Fruit fly (Drosophila melanogaster): ENCODE results near the gene CG8149.

Gene CG8149

DNA sequence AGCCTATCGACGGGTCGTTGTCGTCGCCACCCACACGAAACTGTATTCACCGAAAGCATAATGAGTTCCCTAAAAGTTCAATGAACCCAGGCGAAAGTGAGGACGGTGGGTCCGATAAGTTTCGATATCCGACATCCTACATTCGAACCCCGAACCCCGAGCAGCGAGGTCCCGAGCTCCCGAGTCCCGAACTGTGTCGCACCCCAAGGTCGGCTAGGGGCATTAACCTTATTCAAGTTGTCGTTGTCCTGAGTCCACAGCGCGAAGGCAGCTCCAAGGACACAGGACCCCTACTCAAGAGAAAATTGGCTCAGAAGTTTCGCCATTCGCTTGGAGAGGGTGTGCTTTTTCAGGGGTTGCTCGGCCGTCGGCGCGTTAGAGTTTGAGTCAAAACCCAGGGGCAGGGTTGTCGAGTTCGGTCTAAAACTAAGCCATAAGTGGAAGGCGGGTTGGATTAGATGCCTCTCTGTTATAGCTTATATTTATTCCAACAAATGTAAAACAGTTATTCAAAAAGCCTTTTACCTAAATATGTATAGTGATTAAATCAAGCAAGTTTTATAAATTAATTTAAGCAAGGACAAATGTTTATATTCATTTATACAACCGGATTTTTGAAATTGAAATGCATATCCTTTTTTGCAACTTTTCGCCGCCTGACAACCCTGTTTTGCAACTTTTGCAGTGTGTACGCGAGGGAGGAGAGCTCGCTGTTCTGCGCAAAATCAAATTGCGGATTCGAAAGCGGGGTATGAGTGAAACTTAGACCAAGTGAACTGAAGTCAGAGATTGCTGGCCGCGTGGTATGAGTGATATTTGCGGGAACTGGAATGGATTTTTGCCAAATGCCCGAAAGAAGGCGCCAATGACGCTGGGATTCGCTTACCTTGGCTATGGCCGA lies 44.8 kb upstream of the CG8149 start (continued):
- TF ChIP-seq achi (GFP tag; optimal IDR thresholded peaks at IDR 0.05) (peak; percentile 55), salr (GFP tag; optimal IDR thresholded peaks at IDR 0.05) (no peak), CG6163 (GFP tag; IDR thresholded peaks at IDR 0.05) (0 out of 3 replicates have a peak, but pooled peaks have one; percentile 17), CG9139 (GFP tag; optimal IDR thresholded peaks at IDR 0.05) (peak; percentile 9), Sox102F (GFP tag; optimal IDR thresholded peaks at IDR 0.05) (peak; percentile 48), fd85E (GFP tag; optimal IDR thresholded peaks at IDR 0.05) (no peak), CG3032 (tag; optimal IDR thresholded peaks at IDR 0.05) (no peak), cyc (GFP tag; optimal IDR thresholded peaks at IDR 0.05) (peak; percentile 54), vri (GFP tag; optimal IDR thresholded peaks at IDR 0.05) (peak; percentile 24), Hr38 (GFP tag; optimal IDR thresholded peaks at IDR 0.05) (no peak), CG15336 (GFP tag; IDR thresholded peaks at IDR 0.05) (no peak), CG6276 (GFP tag; optimal IDR thresholded peaks at IDR 0.05) (peak; percentile 38), eg (GFP tag; IDR thresholded peaks at IDR 0.05) (no peak; the same call in 1 of the 3 replicates), acj6 (GFP tag; optimal IDR thresholded peaks at IDR 0.05) (peak; percentile 37), CG4318 (GFP tag; optimal IDR thresholded peaks at IDR 0.05) (peak; percentile 13), esn (GFP tag; optimal IDR thresholded peaks at IDR 0.05) (no peak), CG1621 (tag; optimal IDR thresholded peaks at IDR 0.05) (no peak), CG11762 (GFP tag; optimal IDR thresholded peaks at IDR 0.05; ENCODE audit: insufficient read depth) (no peak), CG7368 (GFP tag; optimal IDR thresholded peaks at IDR 0.05) (peak; percentile 7), Sox15 (GFP tag; optimal IDR thresholded peaks at IDR 0.05) (peak; percentile 11), dsx (GFP tag; optimal IDR thresholded peaks at IDR 0.05; ENCODE audit: poor library complexity, severe bottlenecking) (no peak), CG11294 (GFP tag; IDR thresholded peaks at IDR 0.05) (peak; percentile 31; the same call in 1 of the 2 replicates), fkh (GFP tag; optimal IDR thresholded peaks at IDR 0.05) (no peak), CG6792 (GFP tag; optimal IDR thresholded peaks at IDR 0.05) (peak; percentile 48), CG32006 (GFP tag; optimal IDR thresholded peaks at IDR 0.05) (no peak)

DNA sequence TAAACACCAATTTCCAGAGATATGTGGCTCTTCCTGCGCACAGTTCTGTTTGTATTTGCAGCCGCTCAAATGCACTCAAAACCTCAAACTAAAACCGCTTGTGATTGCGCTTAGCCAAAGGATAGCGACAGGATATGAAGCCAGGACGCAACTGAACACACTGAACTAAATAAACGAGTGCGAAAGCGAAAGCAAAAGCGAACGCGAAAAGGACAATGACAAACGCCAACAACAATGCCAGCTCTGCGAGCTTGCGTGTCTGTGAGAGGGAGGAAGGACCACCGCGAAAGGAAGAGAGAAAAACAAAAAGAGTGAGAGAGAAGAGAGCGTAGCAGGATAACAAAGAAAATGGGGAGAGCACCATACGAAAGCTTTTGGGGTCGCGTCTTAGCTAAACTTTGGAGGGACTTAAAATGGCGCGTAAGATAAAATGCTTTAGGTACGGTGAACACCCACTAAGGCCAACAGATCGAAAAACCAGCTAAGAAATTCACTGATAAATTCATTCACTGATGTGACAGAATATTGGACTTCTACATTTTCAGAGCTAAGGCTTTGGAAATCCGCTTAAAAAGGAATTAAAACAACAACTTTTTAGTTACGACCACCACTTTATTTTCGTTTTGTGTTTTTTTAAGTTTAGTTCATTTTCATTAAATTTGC lies 43.8 kb upstream of the CG8149 start, which contains the start of gene GstZ2:
TSS of gene GstZ2 (minus strand) at position 165 of the 663 bp plus-strand sequence.
- no peak for TF ChIP-seq CG3032 (tag; optimal IDR thresholded peaks at IDR 0.05)
- no peak for TF ChIP-seq dac (GFP tag; optimal IDR thresholded peaks at IDR 0.05)
- no peak for TF ChIP-seq CG11902 (GFP tag; optimal IDR thresholded peaks at IDR 0.05)
- no peak for TF ChIP-seq CG11762 (GFP tag; optimal IDR thresholded peaks at IDR 0.05; ENCODE audit: insufficient read depth)
- TF ChIP-seq fd59A (GFP tag; optimal IDR thresholded peaks at IDR 0.05): no peak
- TF ChIP-seq CG34406 (GFP tag; optimal IDR thresholded peaks at IDR 0.05): no peak
- no peak for TF ChIP-seq fkh (GFP tag; optimal IDR thresholded peaks at IDR 0.05)

DNA sequence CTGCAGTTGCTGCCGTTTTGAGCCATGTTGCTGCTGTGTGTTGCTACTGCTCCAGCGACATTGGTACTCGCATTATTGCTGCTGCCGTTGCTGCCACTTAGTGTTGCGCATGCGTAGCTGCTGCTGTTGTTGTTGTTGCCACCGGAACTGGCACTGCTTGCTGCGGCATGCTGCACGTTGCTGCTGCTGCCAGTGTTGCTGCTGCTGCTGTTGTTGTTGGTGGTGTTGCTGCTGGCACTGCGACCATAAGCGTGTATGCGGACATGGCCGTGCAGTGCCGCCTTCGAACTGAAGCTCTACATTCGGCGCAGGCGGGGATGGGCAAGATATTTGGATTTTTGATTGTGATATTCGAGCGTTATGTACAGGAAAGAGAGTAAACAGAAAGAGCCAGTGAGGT lies 36.3 kb upstream of the CG8149 start:
- no peak for TF ChIP-seq esn (GFP tag; optimal IDR thresholded peaks at IDR 0.05)
- no peak for TF ChIP-seq Met (GFP tag; optimal IDR thresholded peaks at IDR 0.05)
- no peak for TF ChIP-seq CG11294 (GFP tag; IDR thresholded peaks at IDR 0.05)
- TF ChIP-seq svp (GFP tag): peak; percentile 36

DNA sequence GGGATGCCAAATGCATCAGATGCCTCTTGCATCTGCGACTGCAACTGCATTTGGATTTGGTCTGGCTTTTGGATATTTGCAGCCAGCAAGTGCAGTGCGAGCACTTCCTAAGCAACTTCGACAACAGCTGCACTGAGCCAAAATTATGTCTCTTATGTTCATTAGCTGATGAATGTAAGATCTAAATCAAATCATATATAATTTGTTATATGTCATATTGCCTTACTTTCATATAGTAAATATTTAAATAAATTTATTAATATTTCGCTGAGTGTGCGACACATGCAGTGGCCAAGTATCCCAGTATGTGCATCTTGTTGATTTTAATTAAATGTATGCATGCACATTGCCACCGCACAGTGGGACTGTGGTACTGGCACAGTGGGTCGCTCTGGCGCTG lies 24.1 kb upstream of the CG8149 start:
- peak; percentile 48 for TF ChIP-seq CG6276 (GFP tag; optimal IDR thresholded peaks at IDR 0.05)
- TF ChIP-seq Lpt (GFP tag; optimal IDR thresholded peaks at IDR 0.05): peak; percentile 41
- peak; percentile 8 for TF ChIP-seq acj6 (GFP tag; optimal IDR thresholded peaks at IDR 0.05)
- peak; percentile 28 for TF ChIP-seq net (GFP tag; optimal IDR thresholded peaks at IDR 0.05)
- TF ChIP-seq CG34406 (GFP tag; optimal IDR thresholded peaks at IDR 0.05): no peak
- peak; percentile 51 for TF ChIP-seq Eip78C (GFP tag)
- TF ChIP-seq eg (GFP tag; IDR thresholded peaks at IDR 0.05): peak; percentile 63; the same call in 1 of the 3 replicates
- TF ChIP-seq CG3919 (GFP tag; optimal IDR thresholded peaks at IDR 0.05): peak; percentile 49
- peak; percentile 11 for TF ChIP-seq dac (GFP tag; optimal IDR thresholded peaks at IDR 0.05)
- TF ChIP-seq CG15336 (GFP tag; IDR thresholded peaks at IDR 0.05): peak; percentile 83
- TF ChIP-seq fkh (GFP tag; optimal IDR thresholded peaks at IDR 0.05): no peak
- TF ChIP-seq CG6792 (GFP tag; optimal IDR thresholded peaks at IDR 0.05): no peak
- no peak for TF ChIP-seq Blimp-1 (GFP tag; optimal IDR thresholded peaks at IDR 0.05)
- TF ChIP-seq achi (GFP tag; optimal IDR thresholded peaks at IDR 0.05): peak; percentile 26
- peak; percentile 54 for TF ChIP-seq CG32006 (GFP tag; optimal IDR thresholded peaks at IDR 0.05)
- TF ChIP-seq Hr38 (GFP tag; optimal IDR thresholded peaks at IDR 0.05): no peak
- no peak for TF ChIP-seq CG7368 (GFP tag; optimal IDR thresholded peaks at IDR 0.05)
- TF ChIP-seq CG8119 (GFP tag; IDR thresholded peaks at IDR 0.05): peak; percentile 76
- TF ChIP-seq salr (GFP tag; optimal IDR thresholded peaks at IDR 0.05): peak in 1 of 2 experiments; percentile 36
- TF ChIP-seq ss (GFP tag; optimal IDR thresholded peaks at IDR 0.05): no peak
- TF ChIP-seq CG10631 (GFP tag; optimal IDR thresholded peaks at IDR 0.05): peak; percentile 43
- TF ChIP-seq topi (GFP tag; optimal IDR thresholded peaks at IDR 0.05): no peak
- peak; percentile 65 for TF ChIP-seq CG6163 (GFP tag; IDR thresholded peaks at IDR 0.05)
- TF ChIP-seq Hr4 (GFP tag; optimal IDR thresholded peaks at IDR 0.05): peak; percentile 52

All from whole organism, prepupa.